Fruit fly (Drosophila melanogaster): Measurements from ENCODE around the gene CG6178.

DNA sequence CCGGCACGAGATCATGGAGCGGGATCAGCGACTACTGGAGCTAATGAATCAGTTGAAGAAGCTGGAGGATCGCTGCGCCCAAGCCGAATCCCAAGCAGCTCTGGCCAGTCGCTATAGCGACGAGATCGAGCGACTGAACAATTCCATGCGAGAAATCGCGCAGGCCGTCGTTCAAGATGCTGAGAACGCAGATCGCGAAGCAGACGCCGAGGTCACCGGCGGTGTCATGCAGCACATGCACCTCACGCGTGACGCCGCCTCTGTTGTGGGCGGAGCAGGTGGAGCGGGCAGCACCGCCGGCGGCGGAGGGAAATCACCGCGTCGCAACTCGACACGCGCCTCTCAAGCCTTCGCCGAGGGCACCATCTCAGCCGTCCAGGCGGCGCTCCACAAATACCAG, 30.5 kb upstream of the CG6178 start:
- TF ChIP-seq CG1620 (GFP tag; optimal IDR thresholded peaks at IDR 0.05) (no peak), Clk (GFP tag; optimal IDR thresholded peaks at IDR 0.05) (no peak), kay (GFP tag; ENCODE audit: borderline replicate concordance) (no peak), CG11617 (GFP tag; optimal IDR thresholded peaks at IDR 0.05) (no peak), CG14711 (tag; optimal IDR thresholded peaks at IDR 0.05) (no peak), cnc (optimal IDR thresholded peaks at IDR 0.05) (no peak), CG7101 (tag; optimal IDR thresholded peaks at IDR 0.05) (no peak), pad (GFP tag; optimal IDR thresholded peaks at IDR 0.05) (no peak), toe (GFP tag; optimal IDR thresholded peaks at IDR 0.05) (no peak), cic (GFP tag; optimal IDR thresholded peaks at IDR 0.05) (no peak), bab1 (GFP tag; optimal IDR thresholded peaks at IDR 0.05) (no peak), tj (GFP tag; optimal IDR thresholded peaks at IDR 0.05) (no peak), Mnt (GFP tag; optimal IDR thresholded peaks at IDR 0.05) (no peak)

Measured in whole organism, adult.